Worm (Caenorhabditis elegans): ENCODE measurements around the gene C39B10.1.

- TF ChIP-seq F13H6.1 (tag; optimal IDR thresholded peaks at IDR 0.05) (no peak), fkh-6 (tag; optimal IDR thresholded peaks at IDR 0.05) (no peak), ama-1 (optimal IDR thresholded peaks at IDR 0.05) (no peak), ceh-48 (tag; optimal IDR thresholded peaks at IDR 0.05) (no peak), ceh-22 (tag; optimal IDR thresholded peaks at IDR 0.05) (no peak), madf-2 (tag; optimal IDR thresholded peaks at IDR 0.05) (no peak), fkh-10 (GFP tag; optimal IDR thresholded peaks at IDR 0.05) (no peak), pha-4 (tag; optimal IDR thresholded peaks at IDR 0.05) (no peak)
Measured at ce11 chrX:10499590-10499989, 36.1 kb upstream of the C39B10.1 start, which contains the start of gene vab-3.

Measured in whole organism, late embryonic.